Worm (Caenorhabditis elegans): ENCODE measurements around the gene K09E4.4.

DNA sequence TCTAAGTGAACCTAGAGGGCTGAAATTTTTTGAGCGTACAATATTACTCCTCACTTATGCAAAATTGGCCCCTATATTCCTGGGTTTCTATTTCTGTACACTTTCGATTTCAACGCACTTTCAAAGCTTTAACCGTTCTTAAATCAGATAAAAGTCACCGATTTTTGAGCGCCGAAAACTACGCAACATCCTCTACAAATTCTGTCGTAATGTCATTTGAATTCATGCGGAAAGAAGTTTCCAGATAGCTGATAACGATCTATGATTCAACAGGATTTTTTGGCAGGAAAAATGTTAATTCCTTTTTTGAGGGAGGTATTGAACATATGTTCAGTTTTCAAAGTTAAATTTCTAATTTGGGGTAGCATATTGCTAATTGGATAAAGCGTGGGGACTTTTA, 9.1 kb downstream of the K09E4.4 start:
- TF ChIP-seq nhr-90 (tag; optimal IDR thresholded peaks at IDR 0.05; ENCODE audit: poor library complexity) (no peak), fos-1 (tag; optimal IDR thresholded peaks at IDR 0.05) (no peak), alr-1 (tag; optimal IDR thresholded peaks at IDR 0.05; ENCODE audit: borderline replicate concordance) (no peak), lin-15B (tag; optimal IDR thresholded peaks at IDR 0.05) (no peak), elt-2 (tag; optimal IDR thresholded peaks at IDR 0.05) (no peak), egl-27 (tag; optimal IDR thresholded peaks at IDR 0.05) (no peak), tbx-2 (tag; optimal IDR thresholded peaks at IDR 0.05) (no peak), dsc-1 (tag; optimal IDR thresholded peaks at IDR 0.05) (no peak), mab-9 (GFP tag; IDR thresholded peaks at IDR 0.05) (no peak)

All from whole organism, L1 larva.